In the genomic region with DNA sequence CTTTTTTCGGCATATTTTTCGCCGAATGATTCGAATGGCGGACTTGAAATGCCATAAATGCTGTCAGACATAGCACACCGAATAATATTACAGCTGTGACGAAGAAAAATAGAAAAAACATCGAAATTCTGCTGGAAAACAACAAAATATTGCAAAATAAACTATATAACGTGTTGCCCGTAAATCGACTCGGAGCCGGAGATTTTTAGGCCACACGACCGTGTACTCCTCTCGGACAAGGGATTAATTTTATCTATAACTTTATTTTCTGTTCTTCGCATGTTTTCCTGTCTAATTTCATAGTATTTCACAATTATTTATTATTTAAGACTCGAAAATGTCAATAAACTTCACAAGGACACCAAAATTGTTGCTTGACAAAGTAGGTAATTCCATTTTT, we compare ENCODE assay signal across 3 worm cellular contexts.
TF ChIP-seq lines count a peak whose summit lies in the region.

A gene (minus strand): TSS at position 175 of the 400 bp plus-strand sequence.
A gene (plus strand): TSS at position 330 of the 400 bp plus-strand sequence.

TF ChIP-seq in whole organism, L1 larva, 84 proteins besides CTCF, POLR2A, EP300 and RAD21 (continued from another document and continues in another):
- TF ChIP-seq nhr-12 (tag; optimal IDR thresholded peaks at IDR 0.05; lab: Kevin White, UChicago) = no peak
- TF ChIP-seq unc-30 (tag; optimal IDR thresholded peaks at IDR 0.05; lab: Kevin White, UChicago) = no peak
- no peak for TF ChIP-seq zag-1 (tag; optimal IDR thresholded peaks at IDR 0.05; lab: Kevin White, UChicago)
- TF ChIP-seq lin-14 (GFP tag; optimal IDR thresholded peaks at IDR 0.05; lab: Kevin White, UChicago) = no peak
- no peak for TF ChIP-seq pqm-1 (tag; optimal IDR thresholded peaks at IDR 0.05; lab: Kevin White, UChicago)
- peak; percentile 0 for TF ChIP-seq nhr-77 (tag; optimal IDR thresholded peaks at IDR 0.05; lab: Kevin White, UChicago)
- TF ChIP-seq tlp-1 (tag; optimal IDR thresholded peaks at IDR 0.05; lab: Kevin White, UChicago) = no peak
- TF ChIP-seq elt-2 (tag; optimal IDR thresholded peaks at IDR 0.05; lab: Kevin White, UChicago) = peak; percentile 64
- peak; percentile 85 for TF ChIP-seq irx-1 (tag; optimal IDR thresholded peaks at IDR 0.05; lab: Kevin White, UChicago)
- peak; percentile 79 for TF ChIP-seq pax-3 (tag; optimal IDR thresholded peaks at IDR 0.05; lab: Kevin White, UChicago)
- TF ChIP-seq jun-1 (tag; optimal IDR thresholded peaks at IDR 0.05; lab: Kevin White, UChicago) = no peak
- peak; percentile 63 for TF ChIP-seq nhr-19 (GFP tag; conservative IDR thresholded peaks at IDR 0.05; lab: Robert Waterston, UW)
- peak; percentile 86 for TF ChIP-seq nhr-90 (tag; optimal IDR thresholded peaks at IDR 0.05; lab: Kevin White, UChicago; ENCODE audit: poor library complexity)
- TF ChIP-seq skn-1 (tag; optimal IDR thresholded peaks at IDR 0.05; lab: Kevin White, UChicago) = no peak
- TF ChIP-seq C34B4.2 (tag; optimal IDR thresholded peaks at IDR 0.05; lab: Kevin White, UChicago) = no peak
- TF ChIP-seq unc-86 (tag; optimal IDR thresholded peaks at IDR 0.05; lab: Kevin White, UChicago) = peak; percentile 50
- no peak for TF ChIP-seq pag-3 (tag; optimal IDR thresholded peaks at IDR 0.05; lab: Kevin White, UChicago; ENCODE audit: borderline replicate concordance, insufficient read depth)
- no peak for TF ChIP-seq fos-1 (tag; optimal IDR thresholded peaks at IDR 0.05; lab: Kevin White, UChicago)
- TF ChIP-seq lin-39 (tag; optimal IDR thresholded peaks at IDR 0.05; lab: Kevin White, UChicago) = peak; percentile 44
- TF ChIP-seq ets-5 (GFP tag; IDR thresholded peaks at IDR 0.05; lab: Robert Waterston, UW) = no peak
- TF ChIP-seq C16A3.4 (tag; optimal IDR thresholded peaks at IDR 0.05; lab: Kevin White, UChicago) = peak; percentile 27
- TF ChIP-seq isw-1 (GFP tag; IDR thresholded peaks at IDR 0.05; lab: Robert Waterston, UW) = peak; percentile 29
- TF ChIP-seq hpl-2 (GFP tag; optimal IDR thresholded peaks at IDR 0.05; lab: Kevin White, UChicago) = no peak
- TF ChIP-seq snu-23 (GFP tag; optimal IDR thresholded peaks at IDR 0.05; lab: Kevin White, UChicago) = peak; percentile 82
- no peak for TF ChIP-seq ceh-8 (GFP tag; optimal IDR thresholded peaks at IDR 0.05; lab: Kevin White, UChicago)
- no peak for TF ChIP-seq nhr-11 (tag; optimal IDR thresholded peaks at IDR 0.05; lab: Kevin White, UChicago)
- TF ChIP-seq zip-4 (GFP tag; optimal IDR thresholded peaks at IDR 0.05; lab: Kevin White, UChicago) = no peak
- peak; percentile 55 to 61 for TF ChIP-seq lin-35 (GFP tag; optimal IDR thresholded peaks at IDR 0.05; lab: Kevin White, UChicago)
- TF ChIP-seq grh-1 (GFP tag; IDR thresholded peaks at IDR 0.05; lab: Robert Waterston, UW) = peak; percentile 12; the same call in 1 of the 2 replicates
- peak; percentile 96 for TF ChIP-seq rnt-1 (tag; optimal IDR thresholded peaks at IDR 0.05; lab: Kevin White, UChicago)
- peak; percentile 84 for TF ChIP-seq nhr-47 (tag; optimal IDR thresholded peaks at IDR 0.05; lab: Kevin White, UChicago)
- TF ChIP-seq unc-62 (GFP tag; optimal IDR thresholded peaks at IDR 0.05; lab: Kevin White, UChicago) = no peak
- TF ChIP-seq mef-2 (tag; optimal IDR thresholded peaks at IDR 0.05; lab: Kevin White, UChicago) = no peak
- TF ChIP-seq ceh-90 (tag; optimal IDR thresholded peaks at IDR 0.05; lab: Kevin White, UChicago) = peak; percentile 88
- peak; percentile 93 for TF ChIP-seq lir-3 (tag; optimal IDR thresholded peaks at IDR 0.05; lab: Kevin White, UChicago; ENCODE audit: poor library complexity)
- peak; percentile 16 to 70 (median 61) for TF ChIP-seq dpl-1 (GFP tag; optimal IDR thresholded peaks at IDR 0.05; lab: Kevin White, UChicago)
- TF ChIP-seq xbp-1 (tag; optimal IDR thresholded peaks at IDR 0.05; lab: Kevin White, UChicago) = peak; percentile 79
- TF ChIP-seq mab-9 (GFP tag; IDR thresholded peaks at IDR 0.05; lab: Robert Waterston, UW) = no peak
- peak; percentile 74 for TF ChIP-seq fkh-8 (tag; optimal IDR thresholded peaks at IDR 0.05; lab: Kevin White, UChicago)
- no peak for TF ChIP-seq egl-27 (tag; optimal IDR thresholded peaks at IDR 0.05; lab: Kevin White, UChicago)
- TF ChIP-seq C04F5.9 (tag; optimal IDR thresholded peaks at IDR 0.05; lab: Kevin White, UChicago) = peak; percentile 54
- TF ChIP-seq hlh-4 (tag; optimal IDR thresholded peaks at IDR 0.05; lab: Kevin White, UChicago) = peak; percentile 14

TF ChIP-seq in whole organism, L3 larva, 47 proteins besides CTCF, POLR2A, EP300 and RAD21 (continued from another document):
- no peak for TF ChIP-seq ztf-4 (tag; optimal IDR thresholded peaks at IDR 0.05; lab: Kevin White, UChicago)
- TF ChIP-seq nhr-43 (tag; optimal IDR thresholded peaks at IDR 0.05; lab: Kevin White, UChicago; ENCODE audit: poor library complexity, severe bottlenecking) = peak; percentile 88
- TF ChIP-seq ceh-9 (tag; optimal IDR thresholded peaks at IDR 0.05; lab: Kevin White, UChicago) = no peak
- TF ChIP-seq lin-15B (tag; optimal IDR thresholded peaks at IDR 0.05; lab: Kevin White, UChicago) = peak; percentile 74
- no peak for TF ChIP-seq ceh-82 (tag; optimal IDR thresholded peaks at IDR 0.05; lab: Kevin White, UChicago)
- TF ChIP-seq ceh-28 (tag; optimal IDR thresholded peaks at IDR 0.05; lab: Kevin White, UChicago) = peak; percentile 5
- TF ChIP-seq nhr-28 (tag; optimal IDR thresholded peaks at IDR 0.05; lab: Kevin White, UChicago) = no peak
- no peak for TF ChIP-seq mdl-1 (tag; optimal IDR thresholded peaks at IDR 0.05; lab: Kevin White, UChicago)
- no peak for TF ChIP-seq nhr-76 (tag; optimal IDR thresholded peaks at IDR 0.05; lab: Kevin White, UChicago)
- TF ChIP-seq fkh-10 (GFP tag; optimal IDR thresholded peaks at IDR 0.05; lab: Kevin White, UChicago) = no peak
- peak; percentile 70 for TF ChIP-seq snpc-4 (tag; optimal IDR thresholded peaks at IDR 0.05; lab: Kevin White, UChicago)
- peak; percentile 30 for TF ChIP-seq hmg-11 (tag; optimal IDR thresholded peaks at IDR 0.05; lab: Kevin White, UChicago)
- no peak for TF ChIP-seq egl-27 (tag; optimal IDR thresholded peaks at IDR 0.05; lab: Kevin White, UChicago)
- TF ChIP-seq nhr-25 (tag; optimal IDR thresholded peaks at IDR 0.05; lab: Kevin White, UChicago) = no peak
- no peak for TF ChIP-seq nhr-67 (tag; optimal IDR thresholded peaks at IDR 0.05; lab: Kevin White, UChicago)
- TF ChIP-seq unc-39 (tag; optimal IDR thresholded peaks at IDR 0.05; lab: Kevin White, UChicago) = no peak
- TF ChIP-seq unc-62 (GFP tag; optimal IDR thresholded peaks at IDR 0.05; lab: Kevin White, UChicago) = no peak
- TF ChIP-seq nhr-11 (tag; optimal IDR thresholded peaks at IDR 0.05; lab: Kevin White, UChicago) = no peak
- TF ChIP-seq ZK546.5 (tag; optimal IDR thresholded peaks at IDR 0.05; lab: Kevin White, UChicago) = no peak
- no peak for TF ChIP-seq ama-1 (optimal IDR thresholded peaks at IDR 0.05; lab: Kevin White, UChicago)
- peak; percentile 42 for TF ChIP-seq nhr-23 (tag; optimal IDR thresholded peaks at IDR 0.05; lab: Kevin White, UChicago)
- no peak for TF ChIP-seq ceh-16 (tag; optimal IDR thresholded peaks at IDR 0.05; lab: Kevin White, UChicago)
- no peak for TF ChIP-seq mml-1 (tag; optimal IDR thresholded peaks at IDR 0.05; lab: Kevin White, UChicago)
- TF ChIP-seq ztf-11 (tag; optimal IDR thresholded peaks at IDR 0.05; lab: Kevin White, UChicago) = no peak
- TF ChIP-seq daf-12 (tag; optimal IDR thresholded peaks at IDR 0.05; lab: Kevin White, UChicago) = no peak
- no peak for TF ChIP-seq egl-5 (tag; optimal IDR thresholded peaks at IDR 0.05; lab: Kevin White, UChicago)
- TF ChIP-seq R02D3.7 (tag; optimal IDR thresholded peaks at IDR 0.05; lab: Kevin White, UChicago) = peak; percentile 92
- TF ChIP-seq tbx-2 (tag; optimal IDR thresholded peaks at IDR 0.05; lab: Kevin White, UChicago) = no peak
- TF ChIP-seq lsy-12 (tag; optimal IDR thresholded peaks at IDR 0.05; lab: Kevin White, UChicago) = peak; percentile 19

TF ChIP-seq in whole organism, young adult, 124 proteins besides CTCF, POLR2A, EP300 and RAD21 (continued from another document):
- TF ChIP-seq nfya-1 (tag; optimal IDR thresholded peaks at IDR 0.05; lab: Kevin White, UChicago; ENCODE audit: borderline replicate concordance, insufficient read depth) (no peak), tbp1 (GFP tag; optimal IDR thresholded peaks at IDR 0.05; lab: Kevin White, UChicago) (peak; percentile 19), atf-7 (tag; optimal IDR thresholded peaks at IDR 0.05; lab: Kevin White, UChicago) (no peak), ama-1 (optimal IDR thresholded peaks at IDR 0.05; lab: Kevin White, UChicago) (no peak), ama-1 (GFP tag; optimal IDR thresholded peaks at IDR 0.05; lab: Kevin White, UChicago) (no peak), cebp-1 (GFP tag; IDR thresholded peaks at IDR 0.05; lab: Robert Waterston, UW) (no peak), cebp-1 (tag; optimal IDR thresholded peaks at IDR 0.05; lab: Kevin White, UChicago) (peak; percentile 63), sptf-2 (GFP tag; optimal IDR thresholded peaks at IDR 0.05; lab: Kevin White, UChicago) (no peak), B0035.1 (tag; optimal IDR thresholded peaks at IDR 0.05; lab: Kevin White, UChicago) (no peak), Y56A3A.18 (GFP tag; IDR thresholded peaks at IDR 0.05; lab: Robert Waterston, UW) (no peak), D2030.7 (GFP tag; IDR thresholded peaks at IDR 0.05; lab: Robert Waterston, UW) (peak; percentile 23; the same call in 1 of the 2 replicates), B0019.2 (GFP tag; conservative IDR thresholded peaks at IDR 0.05; lab: Robert Waterston, UW) (peak; percentile 54; the same call in 1 of the 2 replicates), ztf-26 (tag; optimal IDR thresholded peaks at IDR 0.05; lab: Kevin White, UChicago) (no peak), T26A5.8 (tag; optimal IDR thresholded peaks at IDR 0.05; lab: Kevin White, UChicago) (no peak), lir-1 (GFP tag; conservative IDR thresholded peaks at IDR 0.05; lab: Robert Waterston, UW) (no peak), hlh-12 (tag; optimal IDR thresholded peaks at IDR 0.05; lab: Kevin White, UChicago) (no peak), akir-1 (GFP tag; optimal IDR thresholded peaks at IDR 0.05; lab: Kevin White, UChicago) (no peak), hsf-1 (GFP tag; IDR thresholded peaks at IDR 0.05; lab: Robert Waterston, UW) (no peak), hmg-1.2 (GFP tag; IDR thresholded peaks at IDR 0.05; lab: Robert Waterston, UW) (peak; percentile 30; the same call in 1 of the 2 replicates), ztf-22 (GFP tag; optimal IDR thresholded peaks at IDR 0.05; lab: Kevin White, UChicago) (no peak), madf-8 (GFP tag; conservative IDR thresholded peaks at IDR 0.05; lab: Robert Waterston, UW) (no peak), F23B12.7 (tag; optimal IDR thresholded peaks at IDR 0.05; lab: Kevin White, UChicago; ENCODE audit: insufficient read depth) (peak; percentile 12), K11D2.4 (GFP tag; IDR thresholded peaks at IDR 0.05; lab: Robert Waterston, UW) (no peak), attf-3 (GFP tag; conservative IDR thresholded peaks at IDR 0.05; lab: Robert Waterston, UW) (0 out of 2 replicates have a peak, but pooled peaks have one; percentile 23), snpc-1.3 (tag; optimal IDR thresholded peaks at IDR 0.05; lab: Kevin White, UChicago; ENCODE audit: insufficient read depth) (no peak), F52B5.7 (tag; optimal IDR thresholded peaks at IDR 0.05; lab: Kevin White, UChicago) (no peak), attf-6 (GFP tag; IDR thresholded peaks at IDR 0.05; lab: Robert Waterston, UW) (no peak), hlh-26 (GFP tag; conservative IDR thresholded peaks at IDR 0.05; lab: Robert Waterston, UW) (no peak), ztf-6 (GFP tag; IDR thresholded peaks at IDR 0.05; lab: Robert Waterston, UW) (no peak), aptf-2 (GFP tag; conservative IDR thresholded peaks at IDR 0.05; lab: Robert Waterston, UW) (no peak), nfyb-1 (GFP tag; IDR thresholded peaks at IDR 0.05; lab: Robert Waterston, UW) (no peak), lag-1 (GFP tag; IDR thresholded peaks at IDR 0.05; lab: Robert Waterston, UW) (no peak), let-607 (tag; optimal IDR thresholded peaks at IDR 0.05; lab: Kevin White, UChicago) (peak in 1 of 2 experiments; percentile 42), C06A6.2 (GFP tag; conservative IDR thresholded peaks at IDR 0.05; lab: Robert Waterston, UW) (no peak), egl-44 (GFP tag; IDR thresholded peaks at IDR 0.05; lab: Robert Waterston, UW) (no peak), Y53F4B.3 (GFP tag; IDR thresholded peaks at IDR 0.05; lab: Robert Waterston, UW) (no peak), aptf-3 (GFP tag; IDR thresholded peaks at IDR 0.05; lab: Robert Waterston, UW) (no peak), rpc-1 (optimal IDR thresholded peaks at IDR 0.05; lab: Kevin White, UChicago) (no peak), rpc-1 (tag; optimal IDR thresholded peaks at IDR 0.05; lab: Kevin White, UChicago) (no peak), F57C9.4 (tag; optimal IDR thresholded peaks at IDR 0.05; lab: Kevin White, UChicago) (no peak), cebp-2 (GFP tag; IDR thresholded peaks at IDR 0.05; lab: Robert Waterston, UW) (no peak), chd-7 (tag; optimal IDR thresholded peaks at IDR 0.05; lab: Kevin White, UChicago) (no peak), madf-6 (GFP tag; IDR thresholded peaks at IDR 0.05; lab: Robert Waterston, UW) (peak; percentile 63; the same call in 1 of the 2 replicates), Y79H2A.3 (GFP tag; conservative IDR thresholded peaks at IDR 0.05; lab: Robert Waterston, UW) (0 out of 2 replicates have a peak, but pooled peaks have one; percentile 54), unc-130 (GFP tag; optimal IDR thresholded peaks at IDR 0.05; lab: Kevin White, UChicago) (peak; percentile 71), ztf-28 (GFP tag; IDR thresholded peaks at IDR 0.05; lab: Robert Waterston, UW) (no peak), lsy-27 (tag; optimal IDR thresholded peaks at IDR 0.05; lab: Kevin White, UChicago; ENCODE audit: borderline replicate concordance, insufficient read depth) (no peak), mxl-1 (tag; optimal IDR thresholded peaks at IDR 0.05; lab: Kevin White, UChicago) (no peak), him-1 (tag; optimal IDR thresholded peaks at IDR 0.05; lab: Kevin White, UChicago) (no peak), rec-8 (tag; optimal IDR thresholded peaks at IDR 0.05; lab: Kevin White, UChicago) (peak in 1 of 2 experiments; percentile 1), bed-2 (GFP tag; IDR thresholded peaks at IDR 0.05; lab: Robert Waterston, UW) (no peak), F10E7.11 (tag; optimal IDR thresholded peaks at IDR 0.05; lab: Kevin White, UChicago) (no peak), die-1 (tag; optimal IDR thresholded peaks at IDR 0.05; lab: Kevin White, UChicago) (no peak), somi-1 (GFP tag; optimal IDR thresholded peaks at IDR 0.05; lab: Kevin White, UChicago) (no peak), snpc-1.1 (tag; optimal IDR thresholded peaks at IDR 0.05; lab: Kevin White, UChicago; ENCODE audit: insufficient read depth) (no peak), ztf-3 (GFP tag; optimal IDR thresholded peaks at IDR 0.05; lab: Kevin White, UChicago) (no peak), mes-4 (tag; optimal IDR thresholded peaks at IDR 0.05; lab: Kevin White, UChicago) (no peak), ekl-4 (GFP tag; IDR thresholded peaks at IDR 0.05; lab: Robert Waterston, UW) (no peak; the same call in 1 of the 2 replicates), lsl-1 (GFP tag; optimal IDR thresholded peaks at IDR 0.05; lab: Kevin White, UChicago) (peak; percentile 26), Y53G8AR.9 (GFP tag; conservative IDR thresholded peaks at IDR 0.05; lab: Robert Waterston, UW) (no peak), F37B4.10 (GFP tag; IDR thresholded peaks at IDR 0.05; lab: Robert Waterston, UW) (no peak), ztf-18 (tag; optimal IDR thresholded peaks at IDR 0.05; lab: Kevin White, UChicago) (peak; percentile 12), F49E8.2 (tag; optimal IDR thresholded peaks at IDR 0.05; lab: Kevin White, UChicago; ENCODE audit: insufficient read depth) (no peak), ZK185.1 (tag; optimal IDR thresholded peaks at IDR 0.05; lab: Kevin White, UChicago; ENCODE audit: poor library complexity, severe bottlenecking) (no peak), dox-1 (GFP tag; IDR thresholded peaks at IDR 0.05; lab: Robert Waterston, UW) (no peak; the same call in 1 of the 2 replicates)
